Worm (Caenorhabditis elegans) whole organism, L2 larva: ENCODE data around the gene F20B10.3.

Experiments
- alr-1 ChIP-seq: fragments of 150-350 bp; optimal IDR thresholded peaks from 2 replicates; lab custom pipeline; 2014; ENCODE audit warnings: missing biosample characterization, missing genetic modification characterization
- egl-27 ChIP-seq: sonication (generic microtip); optimal IDR thresholded peaks from 3 replicates; lab custom pipeline; 2017; ENCODE audit warnings: missing biosample characterization, missing genetic modification reagents, missing genetic modification characterization
- elt-1 ChIP-seq: fragments of 150-350 bp; optimal IDR thresholded peaks from 2 replicates; lab custom pipeline; 2014; ENCODE audit warnings: missing biosample characterization, missing genetic modification characterization
- fos-1 ChIP-seq: fragments of 150-350 bp; optimal IDR thresholded peaks from 2 replicates; lab custom pipeline; 2014; ENCODE audit warnings: missing biosample characterization, missing genetic modification characterization
- lin-11 ChIP-seq: fragments of 150-350 bp; sonication (generic microtip); optimal IDR thresholded peaks from 2 replicates; lab custom pipeline; 2014; ENCODE audit warnings: missing biosample characterization, missing genetic modification characterization, inconsistent platforms, mixed read lengths
- lin-39 ChIP-seq: fragments of 150-350 bp; optimal IDR thresholded peaks from 2 replicates; lab custom pipeline; 2014; ENCODE audit warnings: missing biosample characterization, missing genetic modification reagents, missing genetic modification characterization
- lsy-2 ChIP-seq, 2 experiments: fragments of 150-350 bp in 1 of 2; sonication (generic microtip) in 1 of 2; optimal IDR thresholded peaks; 2 replicates each; lab custom pipeline; 2014 to 2017; ENCODE audit warnings: missing biosample characterization in 2 of 2, missing genetic modification characterization in 2 of 2
- mab-5 ChIP-seq: fragments of 150-350 bp; optimal IDR thresholded peaks from 2 replicates; lab custom pipeline; 2014; ENCODE audit warnings: missing biosample characterization, missing genetic modification characterization
- mdl-1 ChIP-seq, 2 experiments: fragments of 150-350 bp in 1 of 2; sonication (generic microtip) in 1 of 2; optimal IDR thresholded peaks; 2 replicates each; lab custom pipeline; 2017; ENCODE audit warnings: missing biosample characterization in 2 of 2, missing genetic modification characterization in 2 of 2
- zag-1 ChIP-seq: fragments of 150-350 bp; optimal IDR thresholded peaks from 2 replicates; lab custom pipeline; 2014; ENCODE audit warnings: missing biosample characterization, missing genetic modification characterization
- ztf-11 ChIP-seq: sonication (generic microtip); optimal IDR thresholded peaks from 2 replicates; lab custom pipeline; 2017; ENCODE audit warnings: missing biosample characterization, missing genetic modification characterization
- ztf-4 ChIP-seq: fragments of 150-350 bp; optimal IDR thresholded peaks from 2 replicates; lab custom pipeline; 2014; ENCODE audit warnings: missing biosample characterization, missing genetic modification characterization

DNA sequence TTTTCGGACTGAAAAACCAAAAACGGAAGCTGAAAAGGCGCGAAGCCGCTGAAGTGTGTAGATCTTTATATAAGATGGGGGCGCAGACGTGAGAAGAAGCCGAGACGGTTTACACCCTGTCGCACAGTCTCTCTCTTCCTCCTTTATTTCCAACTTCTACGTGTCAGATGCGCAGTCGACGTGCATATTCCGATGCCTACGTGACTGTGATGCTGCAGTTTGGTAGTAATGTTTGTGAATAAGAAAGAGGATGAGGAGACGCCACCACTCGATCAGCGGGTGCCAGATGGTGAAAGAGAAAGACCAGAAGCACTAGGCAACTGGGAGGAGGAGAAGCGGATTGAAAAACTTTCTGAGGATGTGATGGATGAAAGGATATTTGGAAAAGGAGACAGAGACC is 50.2 kb downstream of the F20B10.3 start:
- TF ChIP-seq ztf-4, result no peak
- no peak for TF ChIP-seq fos-1 (tag; lab: Kevin White, UChicago)
- no peak for TF ChIP-seq zag-1 (tag; lab: Kevin White, UChicago)
- no peak for TF ChIP-seq lin-39 (tag; lab: Kevin White, UChicago)
- no peak for TF ChIP-seq mdl-1 (tag; optimal IDR thresholded peaks at IDR 0.05; lab: Kevin White, UChicago)
- no peak for TF ChIP-seq mab-5 (tag; lab: Kevin White, UChicago)
- TF ChIP-seq ztf-11 (tag; lab: Kevin White, UChicago), result no peak
- TF ChIP-seq alr-1 (tag; lab: Kevin White, UChicago), result no peak
- TF ChIP-seq egl-27 (tag; lab: Kevin White, UChicago), result no peak
- TF ChIP-seq lin-11 (tag; lab: Kevin White, UChicago), result no peak
- no peak for TF ChIP-seq lsy-2 (tag; optimal IDR thresholded peaks at IDR 0.05; lab: Kevin White, UChicago)
- no peak for TF ChIP-seq elt-1 (tag; lab: Kevin White, UChicago)
